Worm (Caenorhabditis elegans): ENCODE measurements around the gene F46C5.1.

ce11 chrII:8857074-8857473 is 36.1 kb upstream of the F46C5.1 start:
- TF ChIP-seq dao-5 (tag; optimal IDR thresholded peaks at IDR 0.05) (no peak), W03F9.2 (tag; optimal IDR thresholded peaks at IDR 0.05) (no peak), him-1 (tag; optimal IDR thresholded peaks at IDR 0.05) (no peak)

Data from whole organism, L4/young adult.